Fruit fly (Drosophila melanogaster) Kc167 (cell line): ENCODE results near the gene CG6511.

Experiments
- Myc ChIP-seq: fragments of >200 bp; optimal IDR thresholded peaks from 2 replicates; lab custom pipeline; 2017; ENCODE audit warnings: missing external identifiers
- Sin3A ChIP-seq: fragments of >200 bp; optimal IDR thresholded peaks from 2 replicates; lab custom pipeline; 2018; ENCODE audit warnings: missing external identifiers
- h ChIP-seq: fragments of >200 bp; optimal IDR thresholded peaks from 3 replicates; lab custom pipeline; 2018; ENCODE audit warnings: missing external identifiers
- insv ChIP-seq: fragments of >200 bp; optimal IDR thresholded peaks from 3 replicates; lab custom pipeline; 2018; ENCODE audit warnings: missing external identifiers
- psq ChIP-seq: fragments of >200 bp; optimal IDR thresholded peaks from 2 replicates; lab custom pipeline; 2017; ENCODE audit warnings: missing external identifiers
- ttk ChIP-seq: sonication (Bioruptor generic); optimal IDR thresholded peaks from 2 replicates; lab custom pipeline; 2017; ENCODE audit warnings: missing external identifiers

Gene CG6511

DNA sequence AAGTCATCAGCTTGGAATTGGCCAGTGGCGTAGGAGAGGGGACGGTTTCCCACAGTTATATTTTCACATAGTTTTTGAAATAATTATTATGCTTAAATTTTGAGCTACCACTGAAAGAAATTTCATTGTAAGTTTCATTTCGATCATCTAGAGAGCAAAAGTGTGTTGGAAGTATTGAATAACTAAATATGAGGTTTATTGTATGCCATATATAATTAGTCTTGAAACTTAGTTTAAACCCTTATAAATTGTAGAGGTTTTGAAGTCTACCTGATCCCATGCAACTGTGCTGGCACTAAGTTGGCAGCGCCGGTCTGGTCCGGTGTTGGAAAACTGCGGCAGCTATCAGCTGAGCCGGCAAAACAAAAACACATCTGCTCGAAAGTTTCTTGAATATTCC lies at the start of gene CG6511, which contains the start of gene CG32022:
Gene CG6511, plus strand, starts transcription at position 180 of the 400 bp plus-strand sequence.
Gene CG32022, minus strand, starts transcription at position 128 of the 400 bp plus-strand sequence.
- TF ChIP-seq insv (lab: Kevin White, UChicago): no peak
- TF ChIP-seq Myc (lab: Kevin White, UChicago): no peak
- no peak for TF ChIP-seq ttk
- TF ChIP-seq Sin3A (lab: Kevin White, UChicago): no peak
- no peak for TF ChIP-seq psq (lab: Kevin White, UChicago)
- TF ChIP-seq h (lab: Kevin White, UChicago): no peak

DNA sequence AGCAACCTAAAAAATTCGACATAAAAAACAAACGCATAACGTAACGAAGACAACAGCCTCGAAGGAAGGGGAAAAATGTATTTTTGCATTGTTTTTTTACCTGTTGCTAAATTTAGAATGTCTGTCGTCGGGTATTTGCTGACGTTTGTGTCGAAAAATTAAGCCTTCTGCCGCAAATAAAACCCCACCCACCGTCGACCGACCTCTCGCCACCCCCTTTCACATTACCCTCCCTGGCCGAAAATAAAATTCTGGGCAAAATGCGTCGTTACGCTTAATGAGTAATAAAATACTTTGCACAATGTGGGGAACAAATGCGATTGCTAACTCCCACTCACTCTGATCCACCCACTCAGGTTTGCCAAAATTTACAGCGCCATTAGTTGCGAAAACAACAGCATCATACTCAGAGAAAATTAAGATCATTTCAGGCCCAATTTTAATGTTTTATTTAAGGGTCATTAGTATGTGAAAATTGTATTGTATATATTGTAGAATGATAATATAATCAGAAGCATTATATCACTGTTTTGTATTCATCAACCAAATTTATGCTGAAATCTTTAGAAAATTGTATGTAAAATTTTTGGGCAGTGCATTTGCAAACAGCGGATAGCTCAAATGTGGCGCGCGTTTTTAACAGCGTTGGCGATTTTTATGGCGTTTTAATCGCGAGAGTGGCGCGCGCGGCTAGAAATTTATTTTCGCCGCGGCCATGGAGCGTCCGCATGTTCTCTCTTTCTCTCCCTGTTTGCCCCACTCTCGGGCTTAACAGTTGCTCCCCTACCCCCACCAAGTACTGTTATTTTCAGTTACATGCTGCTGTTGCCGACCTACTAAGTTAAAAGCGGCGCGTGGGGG lies 48.7 kb upstream of the CG6511 start:
- no peak for TF ChIP-seq h (lab: Kevin White, UChicago)
- TF ChIP-seq Myc (lab: Kevin White, UChicago): no peak
- TF ChIP-seq Sin3A (lab: Kevin White, UChicago): no peak
- no peak for TF ChIP-seq insv (lab: Kevin White, UChicago)
- TF ChIP-seq ttk: no peak
- no peak for TF ChIP-seq psq (lab: Kevin White, UChicago)

DNA sequence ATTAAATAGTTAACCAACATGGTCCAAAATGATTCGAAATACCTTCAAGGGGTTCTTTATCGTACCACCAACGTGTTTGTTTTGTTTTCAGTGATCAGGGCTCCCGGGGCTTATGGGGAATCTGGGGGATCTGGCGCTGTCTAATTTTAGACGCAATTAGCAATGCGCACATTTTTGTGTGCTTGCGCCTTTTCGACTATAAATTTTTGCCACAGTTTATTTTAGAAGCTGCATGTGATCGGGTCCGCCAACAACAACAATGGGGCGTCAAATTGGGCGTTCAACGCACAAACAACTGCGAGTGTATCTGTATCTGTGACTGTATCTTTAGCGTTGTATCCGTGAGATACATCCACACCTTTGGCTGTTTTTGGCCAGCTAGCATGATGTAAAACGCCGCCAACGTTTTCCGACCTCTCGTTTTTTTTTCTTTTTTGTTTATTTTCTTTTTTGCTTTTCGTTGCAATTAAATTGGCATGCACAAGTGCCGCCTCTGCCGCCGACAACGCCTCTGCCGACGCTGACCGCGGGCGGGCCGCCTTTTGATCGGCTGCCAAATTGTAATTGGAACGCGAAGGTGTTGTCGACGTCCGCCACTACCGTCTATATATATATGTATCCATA lies 47.6 kb upstream of the CG6511 start:
- TF ChIP-seq h (lab: Kevin White, UChicago) (no peak), ttk (no peak), Sin3A (lab: Kevin White, UChicago) (no peak), insv (lab: Kevin White, UChicago) (no peak), Myc (lab: Kevin White, UChicago) (no peak), psq (lab: Kevin White, UChicago) (no peak)

DNA sequence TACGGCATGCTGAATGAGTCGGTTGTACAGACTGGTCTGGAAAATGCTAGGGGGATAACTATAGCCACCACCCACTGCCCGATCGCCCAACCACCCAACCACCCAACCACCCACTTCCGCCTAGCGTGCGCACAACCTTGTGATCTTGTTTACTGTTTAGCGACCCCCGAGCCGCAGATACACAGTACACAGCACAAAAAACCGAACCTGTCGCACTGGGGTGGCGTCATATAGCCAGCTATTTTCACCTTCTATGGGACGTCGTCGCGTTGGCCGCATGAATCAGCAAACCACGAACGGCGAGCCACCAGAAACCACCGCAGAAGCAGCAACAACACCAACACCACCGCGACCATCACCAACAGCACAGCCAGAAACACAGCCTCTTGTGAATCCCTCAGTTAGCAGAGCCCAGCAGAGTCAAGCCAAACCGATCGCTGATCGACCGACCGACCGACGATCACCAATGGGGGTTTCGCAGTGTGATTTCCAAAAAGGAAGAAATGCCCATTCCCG lies 46.0 kb upstream of the CG6511 start:
- TF ChIP-seq Myc (lab: Kevin White, UChicago) (no peak), insv (lab: Kevin White, UChicago) (no peak), h (lab: Kevin White, UChicago) (no peak), ttk (no peak), psq (lab: Kevin White, UChicago) (no peak), Sin3A (lab: Kevin White, UChicago) (no peak)

DNA sequence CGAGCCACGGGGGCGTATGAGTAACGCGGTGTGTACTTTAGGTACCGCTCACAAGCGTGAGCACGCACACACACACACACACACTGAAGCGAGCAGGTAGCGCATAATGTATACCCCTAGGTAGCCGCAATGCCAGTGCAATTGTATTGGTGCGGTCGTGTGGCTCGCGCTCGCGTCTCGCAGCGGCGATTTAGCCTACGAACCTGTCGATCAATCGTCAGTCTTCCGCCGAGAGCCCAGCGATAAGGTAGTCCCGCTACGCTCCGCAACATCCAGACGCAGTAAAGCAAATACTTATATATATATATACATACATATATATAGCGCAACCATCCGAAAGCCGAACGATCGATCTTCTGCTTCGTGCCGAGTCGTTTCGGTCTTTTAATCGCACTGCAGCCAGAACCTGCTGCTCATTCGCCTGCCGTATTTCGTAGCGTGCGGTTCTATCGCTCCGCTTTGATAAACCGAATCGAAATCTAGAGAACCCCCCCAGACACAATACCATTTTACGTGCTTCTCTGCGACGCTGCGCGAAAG lies 45.5 kb upstream of the CG6511 start, which contains the start of gene hry:
Gene hry, plus strand, starts transcription at position 215 of the 540 bp plus-strand sequence.
- TF ChIP-seq insv (lab: Kevin White, UChicago): no peak
- no peak for TF ChIP-seq h (lab: Kevin White, UChicago)
- no peak for TF ChIP-seq Sin3A (lab: Kevin White, UChicago)
- TF ChIP-seq ttk: no peak

DNA sequence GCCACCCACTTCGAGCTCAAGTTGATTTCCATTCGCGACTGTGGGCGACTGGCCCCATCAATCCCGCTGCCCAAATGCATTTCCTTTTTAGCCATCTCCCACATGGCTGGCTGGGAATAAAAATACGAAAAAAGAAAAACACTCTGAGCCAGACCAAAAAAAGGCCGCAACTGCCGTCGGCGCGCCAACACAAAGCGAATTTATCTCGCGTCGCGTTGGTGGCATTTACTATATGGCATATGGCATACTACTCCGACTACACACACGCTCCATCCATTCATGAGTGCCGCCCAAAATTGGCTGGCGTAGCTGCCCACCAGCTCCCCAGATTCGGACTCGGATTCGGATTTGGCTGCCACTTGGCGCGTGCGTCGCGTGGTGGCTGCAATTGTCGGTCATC lies 44.6 kb upstream of the CG6511 start:
- no peak for TF ChIP-seq Sin3A (lab: Kevin White, UChicago)
- no peak for TF ChIP-seq h (lab: Kevin White, UChicago)

DNA sequence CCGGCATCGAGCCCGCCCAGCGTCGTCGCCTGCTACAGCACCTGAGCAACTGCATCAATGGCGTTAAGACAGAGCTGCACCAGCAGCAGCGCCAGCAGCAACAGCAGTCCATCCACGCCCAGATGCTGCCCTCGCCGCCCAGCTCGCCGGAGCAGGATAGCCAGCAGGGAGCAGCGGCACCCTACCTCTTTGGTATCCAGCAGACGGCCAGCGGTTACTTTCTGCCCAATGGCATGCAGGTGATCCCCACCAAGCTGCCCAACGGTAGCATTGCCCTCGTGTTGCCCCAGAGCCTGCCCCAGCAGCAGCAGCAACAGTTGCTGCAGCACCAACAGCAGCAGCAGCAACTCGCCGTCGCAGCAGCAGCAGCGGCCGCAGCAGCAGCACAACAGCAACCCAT lies 43.4 kb upstream of the CG6511 start:
- TF ChIP-seq Myc (lab: Kevin White, UChicago) (no peak), ttk (peak; percentile 91)

DNA sequence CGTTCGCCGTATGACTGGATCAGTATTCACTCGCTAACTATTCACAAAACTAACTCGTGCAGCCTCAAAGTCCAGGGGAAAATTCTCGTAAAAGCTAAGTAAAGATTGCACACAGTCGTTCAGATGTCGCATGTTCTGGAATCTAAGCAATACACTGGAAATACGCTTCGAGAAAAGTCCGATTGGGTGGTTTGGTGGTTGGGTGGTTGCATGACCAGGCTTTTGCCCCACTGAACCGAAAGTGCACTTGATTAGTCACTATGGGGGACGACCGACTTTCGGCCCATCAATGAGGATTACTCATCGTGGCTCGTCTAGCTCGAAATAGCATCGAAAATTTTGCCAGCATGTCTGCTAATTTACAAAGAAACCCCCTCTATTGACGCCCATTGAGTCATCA lies 40.8 kb upstream of the CG6511 start:
- no peak for TF ChIP-seq Myc (lab: Kevin White, UChicago)
- TF ChIP-seq psq (lab: Kevin White, UChicago): no peak
- no peak for TF ChIP-seq insv (lab: Kevin White, UChicago)
- no peak for TF ChIP-seq h (lab: Kevin White, UChicago)
- no peak for TF ChIP-seq ttk
- no peak for TF ChIP-seq Sin3A (lab: Kevin White, UChicago)

DNA sequence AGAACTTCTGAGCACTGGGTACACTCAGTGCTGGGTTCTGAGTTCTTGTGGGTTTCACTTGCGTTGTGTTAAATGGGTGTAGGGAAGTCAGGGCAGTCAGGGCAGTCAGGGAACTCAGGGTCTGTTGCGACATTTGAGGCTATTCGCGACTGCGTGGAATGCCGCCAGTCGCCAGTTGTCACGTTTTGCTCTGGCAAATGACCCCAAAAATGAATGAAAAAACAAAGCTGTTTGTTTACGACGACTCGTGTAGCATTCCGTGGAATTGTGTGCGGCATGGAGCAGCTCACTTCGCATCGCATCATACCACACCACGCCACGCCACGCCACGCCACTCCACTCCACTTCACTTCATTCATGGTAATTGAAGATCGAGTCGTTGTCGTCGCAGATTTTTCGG lies 39.9 kb upstream of the CG6511 start:
- TF ChIP-seq ttk (no peak), Sin3A (lab: Kevin White, UChicago) (no peak), insv (lab: Kevin White, UChicago) (no peak), Myc (lab: Kevin White, UChicago) (no peak), h (lab: Kevin White, UChicago) (no peak), psq (lab: Kevin White, UChicago) (no peak)

DNA sequence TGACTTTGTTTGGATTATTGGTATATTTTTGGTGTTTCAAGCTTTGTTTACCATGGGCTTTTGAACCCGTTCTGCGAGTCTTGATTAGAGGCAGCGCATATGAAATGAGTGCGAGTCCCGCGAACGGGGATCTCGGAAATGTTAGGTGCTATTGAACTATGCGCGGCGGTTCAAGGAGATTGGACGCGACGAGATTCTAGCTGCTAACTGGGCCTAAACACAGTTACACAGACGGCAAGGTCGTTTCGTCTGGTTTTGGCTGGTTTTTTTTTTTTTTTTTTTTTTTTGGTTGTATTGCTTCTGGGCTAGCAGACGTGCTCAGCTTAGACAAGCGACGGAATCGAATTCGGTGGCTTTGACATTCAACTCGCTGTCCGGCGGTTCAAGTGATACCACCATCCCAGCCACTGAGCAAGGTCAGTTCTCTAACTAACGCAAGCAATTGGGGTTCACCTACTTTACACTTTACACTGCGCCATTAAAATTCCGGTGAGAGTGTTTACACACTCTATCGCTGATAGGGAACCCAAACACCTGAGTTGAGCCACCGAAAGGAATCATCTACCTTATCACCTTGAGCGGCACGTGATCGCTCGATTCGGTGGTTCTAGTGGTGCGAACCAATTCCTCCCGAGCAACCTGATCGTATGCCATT lies 39.1 kb upstream of the CG6511 start:
- TF ChIP-seq psq (lab: Kevin White, UChicago): no peak
- no peak for TF ChIP-seq Sin3A (lab: Kevin White, UChicago)
- no peak for TF ChIP-seq insv (lab: Kevin White, UChicago)
- no peak for TF ChIP-seq ttk
- TF ChIP-seq Myc (lab: Kevin White, UChicago): no peak
- TF ChIP-seq h (lab: Kevin White, UChicago): no peak
